Worm (Caenorhabditis elegans) whole organism, L3 larva: Measurements from ENCODE around the gene zig-5.

Experiments
- R02D3.7 ChIP-seq: fragments of 150-350 bp; optimal IDR thresholded peaks from 2 replicates; lab custom pipeline; 2014; ENCODE audit warnings: missing biosample characterization, missing genetic modification characterization
- ZK546.5 ChIP-seq: sonication (generic microtip); optimal IDR thresholded peaks from 2 replicates; lab custom pipeline; 2017; ENCODE audit warnings: missing biosample characterization, missing genetic modification characterization
- aly-2 ChIP-seq: fragments of 150-350 bp; optimal IDR thresholded peaks from 2 replicates; lab custom pipeline; 2014; ENCODE audit warnings: missing biosample characterization, missing genetic modification characterization
- ama-1 ChIP-seq: fragments of 150-350 bp; optimal IDR thresholded peaks from 2 replicates; lab custom pipeline; 2018
- ceh-16 ChIP-seq: sonication (generic microtip); optimal IDR thresholded peaks from 2 replicates; lab custom pipeline; 2017; ENCODE audit warnings: missing biosample characterization, missing genetic modification characterization
- ceh-28 ChIP-seq: fragments of 150-350 bp; optimal IDR thresholded peaks from 2 replicates; lab custom pipeline; 2014; ENCODE audit warnings: missing biosample characterization, missing genetic modification reagents, missing genetic modification characterization
- ceh-9 ChIP-seq: sonication (generic microtip); optimal IDR thresholded peaks from 2 replicates; lab custom pipeline; 2018; ENCODE audit warnings: missing biosample characterization, missing genetic modification characterization
- egl-27 ChIP-seq: sonication (generic microtip); optimal IDR thresholded peaks from 4 replicates; lab custom pipeline; 2017; ENCODE audit warnings: missing biosample characterization, missing genetic modification reagents, missing genetic modification characterization
- egl-5 ChIP-seq: fragments of 150-350 bp; optimal IDR thresholded peaks from 2 replicates; lab custom pipeline; 2017; ENCODE audit warnings: missing biosample characterization, missing genetic modification reagents, missing genetic modification characterization, inconsistent platforms
- elt-3 ChIP-seq, 3 experiments: fragments of 150-350 bp in 1 of 3; sonication (generic microtip) in 2 of 3; optimal IDR thresholded peaks; 2 replicates in 2 of 3; 4 replicates in 1 of 3; lab custom pipeline; 2014 to 2017; ENCODE audit warnings: missing biosample characterization in 3 of 3, missing genetic modification characterization in 3 of 3
- eor-1 ChIP-seq, 2 experiments: fragments of 150-350 bp; optimal IDR thresholded peaks; 2 replicates each; lab custom pipeline; 2014 to 2018; ENCODE audit warnings: missing biosample characterization in 2 of 2, missing genetic modification characterization in 2 of 2
- fos-1 ChIP-seq: fragments of 150-350 bp; optimal IDR thresholded peaks from 2 replicates; lab custom pipeline; 2014; ENCODE audit warnings: missing biosample characterization, missing genetic modification characterization
- lin-15B ChIP-seq: fragments of 150-350 bp; optimal IDR thresholded peaks from 2 replicates; lab custom pipeline; 2014; ENCODE audit warnings: missing biosample characterization, missing genetic modification characterization
- lin-39 ChIP-seq: fragments of 150-350 bp; optimal IDR thresholded peaks from 2 replicates; lab custom pipeline; 2018; ENCODE audit warnings: missing biosample characterization, missing genetic modification reagents, missing genetic modification characterization
- lsy-12 ChIP-seq: sonication (generic microtip); optimal IDR thresholded peaks from 2 replicates; lab custom pipeline; 2016; ENCODE audit warnings: mild to moderate bottlenecking, missing genetic modification characterization, missing compliant biosample characterization
- mml-1 ChIP-seq: fragments of 150-350 bp; sonication (generic microtip); optimal IDR thresholded peaks from 3 replicates; lab custom pipeline; 2014; ENCODE audit warnings: missing biosample characterization, missing genetic modification characterization
- nfya-1 ChIP-seq: sonication (generic microtip); optimal IDR thresholded peaks from 2 replicates; lab custom pipeline; 2017; ENCODE audit warnings: missing genetic modification characterization, mild to moderate bottlenecking, missing compliant biosample characterization, antibody characterized with exemption, moderate library complexity; ENCODE audit not compliant: insufficient read depth
- nhr-11 ChIP-seq: fragments of 150-350 bp; optimal IDR thresholded peaks from 2 replicates; lab custom pipeline; 2014; ENCODE audit warnings: missing biosample characterization, missing genetic modification characterization
- nhr-25 ChIP-seq: sonication (generic microtip); optimal IDR thresholded peaks from 2 replicates; lab custom pipeline; 2017; ENCODE audit warnings: missing biosample characterization, missing genetic modification characterization
- nhr-43 ChIP-seq: sonication (generic microtip); optimal IDR thresholded peaks from 2 replicates; lab custom pipeline; 2016; ENCODE audit warnings: mild to moderate bottlenecking, missing genetic modification characterization, missing compliant biosample characterization; ENCODE audit not compliant: poor library complexity, severe bottlenecking
- nhr-67 ChIP-seq: fragments of 150-350 bp; optimal IDR thresholded peaks from 2 replicates; lab custom pipeline; 2014; ENCODE audit warnings: missing biosample characterization, missing genetic modification characterization
- nhr-77 ChIP-seq: fragments of 150-350 bp; optimal IDR thresholded peaks from 2 replicates; lab custom pipeline; 2014; ENCODE audit warnings: missing biosample characterization, missing genetic modification characterization
- skn-1 ChIP-seq: fragments of 150-350 bp; optimal IDR thresholded peaks from 2 replicates; lab custom pipeline; 2014; ENCODE audit warnings: missing biosample characterization, missing genetic modification characterization
- snpc-4 ChIP-seq: fragments of 150-350 bp; optimal IDR thresholded peaks from 2 replicates; lab custom pipeline; 2014; ENCODE audit warnings: missing biosample characterization, missing genetic modification characterization
- tbx-2 ChIP-seq: sonication (generic microtip); optimal IDR thresholded peaks from 2 replicates; lab custom pipeline; 2016; ENCODE audit warnings: mild to moderate bottlenecking, missing genetic modification characterization, missing compliant biosample characterization
- unc-62 ChIP-seq: fragments of 150-350 bp; sonication (generic microtip); optimal IDR thresholded peaks from 4 replicates; lab custom pipeline; 2014; ENCODE audit warnings: missing biosample characterization, missing genetic modification reagents, missing genetic modification characterization

The zig-5 gene

ce11 chrIII:10989491-10990032 lies 36.3 kb upstream of the zig-5 start (continued):
- TF ChIP-seq nhr-43 (tag; lab: Kevin White, UChicago) (peak; percentile 96), nhr-25 (tag; lab: Kevin White, UChicago) (peak; percentile 95), lsy-12 (peak; percentile 96), nhr-67 (tag; lab: Kevin White, UChicago) (peak; percentile 31), egl-5 (tag; lab: Kevin White, UChicago) (peak; percentile 93), nhr-11 (peak; percentile 26), ceh-9 (no peak)

DNA sequence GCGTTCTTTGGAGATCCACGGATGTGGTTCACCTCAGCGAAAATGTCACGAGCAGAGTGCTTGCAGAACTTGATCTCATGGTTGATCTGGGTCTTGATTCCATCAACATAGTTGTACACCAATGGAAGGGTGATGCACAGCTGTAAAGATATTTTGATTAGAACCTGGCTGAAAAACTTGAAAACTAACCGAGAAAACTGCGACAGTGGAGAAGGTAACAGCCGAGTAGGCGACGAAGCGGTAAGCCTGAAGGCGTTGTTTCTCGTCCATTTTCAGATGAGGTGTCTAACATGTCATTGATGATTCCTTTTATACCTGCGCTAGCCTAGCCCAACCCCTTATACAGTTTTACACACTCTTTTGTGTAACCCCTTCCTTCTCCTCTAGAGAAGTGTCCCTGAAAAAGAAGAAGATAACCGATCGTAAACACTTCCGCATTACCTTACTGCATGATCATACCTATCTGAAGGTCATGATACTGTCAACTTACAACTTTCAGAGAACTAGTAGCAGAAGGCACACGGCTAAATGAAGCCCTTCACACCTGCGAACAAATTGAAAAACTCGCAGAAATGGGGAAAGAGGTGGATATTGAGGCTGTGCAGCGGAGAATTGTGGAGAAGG lies 34.4 kb upstream of the zig-5 start, which contains the start of gene col-94:
TSS of gene col-94 (minus strand) at position 313 of the 624 bp plus-strand sequence.
- peak; percentile 3 for TF ChIP-seq ama-1 (lab: Kevin White, UChicago)
- TF ChIP-seq nhr-25 (tag; lab: Kevin White, UChicago): peak; percentile 91
- TF ChIP-seq nhr-77: no peak

- peak; percentile 25 for TF ChIP-seq nhr-25 (tag; lab: Kevin White, UChicago)
- TF ChIP-seq nhr-43 (tag; lab: Kevin White, UChicago): peak; percentile 48
These were observed 33.1 kb upstream of the zig-5 start for ce11 chrIII:10986438-10986837.

DNA sequence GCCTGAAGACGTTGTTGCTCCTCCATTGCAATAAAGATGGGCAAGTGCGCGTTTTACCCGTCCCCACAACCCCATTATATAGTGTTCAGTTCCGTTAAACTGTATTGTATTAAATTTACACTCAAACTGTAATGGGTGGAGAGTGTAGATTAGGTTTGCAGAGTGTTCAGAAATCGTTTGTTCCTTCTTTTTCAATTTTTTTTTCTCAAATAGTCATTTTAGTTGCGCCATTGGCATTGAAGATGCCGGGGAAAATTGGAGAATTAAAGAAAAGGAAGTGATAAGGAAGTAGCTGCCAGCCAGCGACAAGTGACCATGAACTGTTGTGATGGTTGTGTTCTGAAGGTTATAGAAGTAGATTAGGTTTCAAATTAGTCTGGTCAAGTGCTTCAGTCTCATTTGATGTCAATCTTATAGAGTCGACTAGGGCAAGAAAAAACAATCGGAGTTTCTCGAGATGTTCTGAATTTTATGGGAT lies 32.3 kb upstream of the zig-5 start, which contains the start of gene col-93:
TSS of gene col-93 (minus strand) at position 51 of the 478 bp plus-strand sequence.
- TF ChIP-seq lin-39 (tag; lab: Kevin White, UChicago): no peak
- TF ChIP-seq skn-1 (tag; lab: Kevin White, UChicago): no peak
- TF ChIP-seq ZK546.5: no peak
- TF ChIP-seq ceh-16 (tag; lab: Kevin White, UChicago): no peak
- TF ChIP-seq nhr-25 (tag; lab: Kevin White, UChicago): peak; percentile 86
- no peak for TF ChIP-seq lin-15B (tag; lab: Kevin White, UChicago)
- TF ChIP-seq elt-3 (tag; optimal IDR thresholded peaks at IDR 0.05; lab: Kevin White, UChicago): peak in 1 of 3 experiments; percentile 49
- TF ChIP-seq egl-27 (tag; lab: Kevin White, UChicago): no peak
- no peak for TF ChIP-seq snpc-4 (tag; lab: Kevin White, UChicago)
- peak; percentile 14 for TF ChIP-seq unc-62 (GFP tag; lab: Kevin White, UChicago)
- TF ChIP-seq tbx-2: no peak
- TF ChIP-seq, all 47 proteins: peak for 3

- TF ChIP-seq ceh-28 (no peak), eor-1 (tag; optimal IDR thresholded peaks at IDR 0.05; lab: Kevin White, UChicago) (no peak), nhr-25 (tag; lab: Kevin White, UChicago) (peak; percentile 4), nfya-1 (no peak), lsy-12 (no peak), R02D3.7 (tag; lab: Kevin White, UChicago) (no peak), mml-1 (tag; lab: Kevin White, UChicago) (no peak), fos-1 (tag; lab: Kevin White, UChicago) (no peak)
- TF ChIP-seq, all 47 proteins: peak for 1
These were observed 29.8 kb upstream of the zig-5 start, which contains the start of gene col-92 for ce11 chrIII:10983153-10983552. col-92 (minus strand) TSS chrIII:10983253.

ce11 chrIII:10981555-10981954 lies 28.2 kb upstream of the zig-5 start:
- TF ChIP-seq ceh-9 (no peak), skn-1 (tag; lab: Kevin White, UChicago) (no peak)

DNA sequence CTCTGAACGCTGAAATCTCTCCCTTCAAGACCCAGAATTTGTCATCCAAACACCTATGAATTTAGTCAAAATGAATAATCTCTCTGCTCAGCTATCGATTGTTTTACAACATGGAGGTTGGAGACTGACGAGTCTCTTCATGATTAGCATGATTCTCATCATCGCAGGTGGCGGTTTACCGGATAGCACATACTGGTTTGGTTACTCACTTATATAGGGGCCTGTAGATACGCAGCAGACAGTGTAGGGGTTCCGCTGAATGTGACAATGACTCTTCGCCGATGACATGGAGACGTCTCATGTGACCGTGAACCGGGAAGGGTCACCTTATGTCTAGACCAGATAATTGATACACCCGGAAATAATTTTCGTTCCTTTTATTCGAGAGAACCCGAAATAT lies 23.3 kb upstream of the zig-5 start:
- no peak for TF ChIP-seq lin-39 (tag; lab: Kevin White, UChicago)
- no peak for TF ChIP-seq ama-1 (lab: Kevin White, UChicago)
- no peak for TF ChIP-seq nhr-67 (tag; lab: Kevin White, UChicago)
- no peak for TF ChIP-seq aly-2 (tag; lab: Kevin White, UChicago)
